Fruit fly (Drosophila melanogaster) S2 (cell line): ENCODE data around the gene CG31809.
A peak's percentile ranks its signal among the peaks of the same experiment; 100 is the strongest.

ENCODE experiments used
- CG8478 ChIP-seq: fragments of >200 bp; optimal IDR thresholded peaks from 2 replicates; lab custom pipeline; 2018
- CTCF ChIP-seq, 2 experiments: fragments of >200 bp; optimal IDR thresholded peaks; 2 replicates each; lab custom pipeline; 2018

Gene CG31809

DNA sequence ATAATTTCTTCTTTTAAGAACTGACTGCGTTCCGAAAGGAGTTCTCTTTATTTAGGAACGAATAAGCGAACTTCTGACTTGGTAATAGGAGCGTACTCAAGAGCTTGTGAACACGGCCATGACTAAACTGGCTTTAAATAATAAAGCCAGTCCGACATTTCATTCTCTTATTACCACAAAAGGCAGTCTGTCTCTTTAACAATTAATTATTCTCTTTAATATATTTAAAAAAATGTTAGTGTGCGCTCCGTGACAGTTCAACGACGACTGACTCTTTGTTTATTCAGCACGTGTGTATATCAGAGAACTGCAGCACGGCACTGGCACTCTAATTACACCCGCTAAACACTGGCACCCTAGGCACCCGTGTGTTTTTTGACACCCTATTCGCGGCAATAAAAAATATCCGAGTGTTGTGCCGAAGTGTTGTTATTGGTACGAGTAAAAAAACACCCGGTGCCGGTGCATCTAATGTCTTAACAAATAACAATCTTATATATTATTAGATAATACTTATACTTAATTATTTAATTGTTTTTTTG, at the start of gene CG31809:
CG31809 (minus strand) TSS at position 249 of the 542 bp plus-strand sequence.
- TF ChIP-seq CTCF (optimal IDR thresholded peaks at IDR 0.05; lab: Kevin White, UChicago), result no peak
- TF ChIP-seq CG8478 (lab: Kevin White, UChicago), result no peak

DNA sequence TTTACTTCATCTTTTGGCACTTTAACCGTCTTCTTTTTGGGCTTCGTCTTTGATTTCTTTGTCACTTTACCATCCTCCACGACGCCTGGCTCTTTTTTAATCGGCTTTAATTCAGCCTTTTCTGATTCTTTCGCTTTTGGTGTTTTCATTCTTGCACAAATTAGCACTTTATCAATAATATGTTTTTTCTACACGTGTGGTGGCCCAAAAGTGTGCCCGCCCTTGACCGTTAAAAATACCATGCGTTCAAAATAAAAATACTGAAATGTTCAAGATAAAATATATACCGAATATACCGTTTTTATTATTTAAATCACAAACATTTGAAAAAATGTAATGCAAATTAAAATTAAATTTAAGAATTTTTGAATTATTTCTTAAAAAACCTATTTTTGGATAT, 43.5 kb upstream of the CG31809 start, which contains the start of gene CG12288:
CG12288 (minus strand) TSS at position 216 of the 400 bp plus-strand sequence.
- TF ChIP-seq CG8478 (lab: Kevin White, UChicago), result no peak
- TF ChIP-seq CTCF (optimal IDR thresholded peaks at IDR 0.05; lab: Kevin White, UChicago), result no peak

DNA sequence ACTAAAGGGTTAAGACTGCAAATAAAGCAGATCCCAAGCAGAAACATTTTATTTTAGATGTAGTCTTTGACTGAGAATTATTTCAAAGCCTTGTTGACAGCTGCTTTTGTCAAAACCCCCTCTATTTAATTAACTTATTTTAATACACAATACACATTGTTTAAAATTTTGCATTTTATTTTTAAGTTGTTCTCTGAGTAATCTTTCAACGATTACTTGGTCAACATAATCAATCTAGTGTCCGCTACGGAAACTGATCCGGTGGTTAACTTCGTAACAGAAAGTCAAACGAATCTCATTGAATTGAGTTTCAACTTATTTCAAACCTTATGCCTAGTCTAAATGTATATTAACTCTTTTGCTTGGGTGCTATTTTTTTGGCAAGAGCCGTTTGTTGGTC, 41.9 kb upstream of the CG31809 start, which contains the start of gene CG31805:
CG31805 (minus strand) TSS at position 101 of the 400 bp plus-strand sequence.
- no peak for TF ChIP-seq CTCF (optimal IDR thresholded peaks at IDR 0.05; lab: Kevin White, UChicago)
- TF ChIP-seq CG8478 (lab: Kevin White, UChicago), result no peak

DNA sequence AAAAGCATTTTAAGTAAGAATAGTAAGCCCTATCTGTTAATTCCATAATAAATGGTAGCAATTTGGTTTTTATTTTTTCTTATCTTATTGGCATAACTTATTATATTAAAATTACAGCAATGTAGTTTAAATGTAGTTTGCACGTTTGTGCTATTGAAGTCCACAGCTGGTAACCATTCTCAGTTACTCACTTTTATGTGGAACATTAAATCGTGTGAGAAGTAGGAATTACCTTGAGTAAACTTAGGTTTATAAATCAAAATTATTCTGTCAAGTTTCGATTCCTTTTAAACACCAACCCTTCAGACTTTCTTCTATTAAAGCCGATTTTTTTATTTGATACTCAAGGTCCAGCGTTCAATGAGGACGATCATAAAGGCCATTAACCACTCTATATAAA, 31.1 kb upstream of the CG31809 start, which contains the start of gene CG42556:
CG42556 (plus strand) TSS at position 301 of the 400 bp plus-strand sequence.
- TF ChIP-seq CG8478 (lab: Kevin White, UChicago) (no peak), CTCF (optimal IDR thresholded peaks at IDR 0.05; lab: Kevin White, UChicago) (no peak)

DNA sequence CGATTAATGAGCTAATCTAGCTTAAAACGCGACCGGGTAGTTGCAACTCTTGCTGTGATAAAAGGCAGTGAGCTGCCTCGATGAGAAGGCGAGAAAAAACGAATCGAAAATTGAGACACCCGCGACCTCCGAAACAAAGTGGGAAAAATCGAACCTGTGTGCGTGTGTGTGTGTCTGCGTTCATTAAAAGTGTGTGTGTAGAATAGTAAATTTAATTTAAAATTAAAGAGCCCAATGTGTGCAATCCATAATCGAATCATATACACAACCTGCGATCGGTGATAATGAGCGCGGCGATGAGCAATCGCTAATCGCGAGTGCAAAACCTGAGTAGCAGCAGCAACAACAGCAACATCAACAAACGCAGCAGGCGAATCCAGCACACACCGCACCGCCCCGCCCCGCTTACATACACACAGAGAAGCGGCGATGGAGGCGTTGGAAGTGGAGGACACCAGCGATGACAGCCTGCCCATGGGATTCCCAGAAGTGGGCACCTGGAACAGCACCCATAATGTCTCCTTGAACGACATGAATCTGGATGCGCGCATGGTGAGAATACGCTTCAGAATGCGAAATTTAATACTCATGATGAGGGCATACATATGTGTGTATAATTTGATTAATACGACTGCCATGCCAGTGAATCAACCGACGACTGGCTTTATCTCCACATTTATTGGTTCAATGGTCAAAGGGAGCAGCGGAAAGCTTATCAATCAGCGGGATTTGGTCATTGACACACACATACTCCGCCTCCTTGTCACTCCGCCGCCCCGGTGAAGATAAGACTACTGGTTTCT, 30.3 kb upstream of the CG31809 start:
- no peak for TF ChIP-seq CG8478 (lab: Kevin White, UChicago)
- TF ChIP-seq CTCF (optimal IDR thresholded peaks at IDR 0.05; lab: Kevin White, UChicago), result no peak

DNA sequence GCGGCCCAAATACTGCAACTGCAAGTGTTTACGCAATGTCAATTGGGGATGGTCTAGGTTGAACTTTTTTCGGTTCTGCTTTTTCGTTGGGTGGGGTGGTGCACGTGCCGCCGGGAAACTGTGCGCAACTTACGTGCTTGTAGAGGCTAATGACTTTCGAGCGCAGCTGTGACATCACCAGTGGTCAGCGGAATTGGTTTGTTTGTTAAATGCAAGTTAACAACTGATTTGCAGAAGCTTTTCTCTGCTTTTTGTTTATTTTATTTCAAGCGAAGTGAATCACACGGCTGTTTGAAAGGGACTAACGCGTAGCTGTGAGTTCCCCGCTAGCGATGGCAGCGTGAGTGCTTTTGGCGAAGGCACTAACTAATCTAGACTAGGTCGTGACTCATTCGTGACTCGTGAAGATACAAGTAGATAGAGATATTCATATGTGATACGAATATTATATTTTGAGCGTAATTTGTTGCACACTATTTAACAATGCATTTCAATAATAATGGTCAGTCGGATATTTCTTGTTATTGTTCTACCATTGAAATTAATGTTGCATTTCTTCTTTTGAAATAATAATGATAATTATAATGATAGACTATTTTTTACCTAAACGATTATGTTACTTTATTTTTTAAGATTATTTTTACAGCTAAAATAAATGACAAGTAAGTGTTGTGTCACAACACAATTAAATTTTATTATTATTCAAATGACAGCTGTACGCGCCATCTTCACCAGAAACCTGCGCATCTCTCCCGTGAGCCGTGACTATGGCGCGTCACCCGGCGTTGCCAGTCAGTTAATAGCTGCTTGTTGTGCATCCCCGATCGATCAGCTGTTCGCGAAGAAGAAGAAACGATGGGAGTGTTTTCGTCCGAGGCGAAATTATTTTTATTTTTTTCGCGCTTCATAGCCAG, 29.4 kb upstream of the CG31809 start, which contains the start of the genes osi and tweek:
osi (minus strand) TSS at position 307 of the 914 bp plus-strand sequence.
tweek (plus strand) TSS at position 831 of the 914 bp plus-strand sequence.
- no peak for TF ChIP-seq CG8478 (lab: Kevin White, UChicago)
- peak in 1 of 2 experiments; percentile 1 for TF ChIP-seq CTCF (optimal IDR thresholded peaks at IDR 0.05; lab: Kevin White, UChicago)

DNA sequence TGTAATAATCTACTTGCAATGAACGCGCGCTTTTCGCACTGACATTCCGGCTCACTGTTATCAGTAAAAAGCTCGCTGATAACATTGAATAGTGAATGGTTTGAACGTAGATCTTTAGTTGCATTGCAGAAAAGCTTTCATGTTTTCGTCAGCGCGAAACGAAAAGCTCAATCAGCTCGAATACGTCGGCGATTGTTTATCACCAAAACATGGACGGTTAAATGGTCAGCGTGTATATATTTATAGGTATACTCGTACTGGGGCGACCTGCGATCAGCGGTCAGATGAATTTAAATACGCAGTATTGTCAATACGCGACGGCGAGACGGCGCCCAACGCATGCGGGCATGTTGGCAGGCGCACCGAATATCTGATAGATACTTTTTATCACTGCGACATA, 27.9 kb upstream of the CG31809 start:
- no peak for TF ChIP-seq CG8478 (lab: Kevin White, UChicago)
- TF ChIP-seq CTCF (optimal IDR thresholded peaks at IDR 0.05; lab: Kevin White, UChicago), result no peak

DNA sequence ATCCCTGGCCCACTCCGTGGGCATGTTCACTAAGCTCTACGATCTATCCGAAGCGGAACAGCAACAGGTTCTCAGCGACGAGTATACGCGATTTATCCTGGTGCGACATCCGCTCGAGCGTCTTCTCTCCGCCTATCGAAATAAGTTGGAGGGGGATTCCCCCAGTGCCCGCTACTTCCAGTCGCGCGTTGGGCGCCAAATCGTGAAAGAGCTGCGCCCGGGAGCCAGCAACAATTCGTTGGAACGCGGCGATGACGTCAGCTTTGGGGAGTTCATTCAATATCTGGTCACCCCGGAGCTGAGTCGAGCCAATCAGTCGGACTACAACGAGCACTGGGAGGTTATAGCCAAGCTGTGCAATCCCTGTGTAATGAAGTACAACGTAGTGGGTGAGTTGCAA, 26.8 kb upstream of the CG31809 start:
- TF ChIP-seq CTCF (optimal IDR thresholded peaks at IDR 0.05; lab: Kevin White, UChicago) (no peak), CG8478 (lab: Kevin White, UChicago) (no peak)

DNA sequence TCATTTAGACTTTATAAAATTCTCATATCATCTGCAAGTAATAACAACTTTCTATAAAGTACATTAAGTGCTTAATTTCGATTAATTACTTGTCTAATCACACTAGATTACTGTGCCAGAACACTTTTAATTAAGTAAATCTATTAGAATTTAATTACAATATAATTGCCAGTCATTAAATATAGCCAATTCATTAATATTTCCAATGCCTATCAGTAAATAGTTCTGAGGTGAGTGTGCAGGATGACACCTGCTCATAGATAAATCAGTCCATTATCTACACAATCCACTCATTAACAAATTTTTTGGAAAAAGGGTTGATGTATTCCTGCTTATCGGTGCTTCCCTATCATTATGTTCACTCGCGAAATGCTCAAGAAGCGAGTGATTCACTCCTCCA, 26.2 kb upstream of the CG31809 start:
- TF ChIP-seq CTCF (optimal IDR thresholded peaks at IDR 0.05; lab: Kevin White, UChicago) (no peak), CG8478 (lab: Kevin White, UChicago) (no peak)

DNA sequence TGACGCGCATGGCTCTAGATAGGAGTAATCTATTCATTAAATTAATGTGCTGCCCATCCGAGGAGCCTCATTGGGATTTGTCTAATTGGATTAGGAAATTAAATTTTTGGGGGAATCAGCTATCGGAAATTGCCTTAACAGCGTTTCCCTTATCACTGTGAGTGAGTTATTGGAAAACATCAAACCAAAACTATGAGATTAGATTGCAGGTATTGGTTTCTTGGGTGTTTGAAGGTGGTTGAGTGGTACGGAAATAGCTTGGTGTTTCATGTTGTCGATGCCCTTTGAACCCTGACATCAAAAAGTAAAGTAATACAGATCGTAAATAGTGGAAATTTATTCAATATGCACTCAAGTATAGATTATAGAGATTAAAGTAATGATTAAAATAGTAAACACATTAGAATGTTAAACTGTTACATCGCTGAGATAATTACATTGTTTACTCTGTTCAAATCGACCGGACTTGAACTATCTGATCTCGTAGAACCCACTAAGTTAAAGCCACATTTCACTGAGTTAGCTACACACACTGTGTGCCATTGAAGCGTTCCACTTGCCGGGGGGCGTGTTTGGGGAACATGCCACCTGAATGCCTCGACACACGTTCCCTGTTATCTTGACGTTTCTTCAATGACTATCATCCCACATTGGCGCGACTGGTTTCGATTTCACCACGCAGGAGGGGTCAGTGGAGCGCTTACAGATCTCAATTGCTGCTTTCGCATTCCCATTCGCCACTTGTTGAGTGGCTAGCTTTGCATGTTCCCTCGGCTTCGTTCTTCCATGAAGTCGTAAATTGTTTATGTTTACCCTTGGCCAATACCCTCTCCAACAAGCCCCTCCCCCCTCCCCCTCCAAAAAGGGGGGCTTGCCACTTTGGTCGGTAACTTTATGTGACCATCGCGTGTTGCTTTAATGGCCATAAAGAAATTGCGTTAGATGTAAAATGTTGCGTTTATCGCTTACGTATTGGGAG, 24.6 kb upstream of the CG31809 start:
- TF ChIP-seq CG8478 (lab: Kevin White, UChicago) (no peak), CTCF (optimal IDR thresholded peaks at IDR 0.05; lab: Kevin White, UChicago) (no peak)

DNA sequence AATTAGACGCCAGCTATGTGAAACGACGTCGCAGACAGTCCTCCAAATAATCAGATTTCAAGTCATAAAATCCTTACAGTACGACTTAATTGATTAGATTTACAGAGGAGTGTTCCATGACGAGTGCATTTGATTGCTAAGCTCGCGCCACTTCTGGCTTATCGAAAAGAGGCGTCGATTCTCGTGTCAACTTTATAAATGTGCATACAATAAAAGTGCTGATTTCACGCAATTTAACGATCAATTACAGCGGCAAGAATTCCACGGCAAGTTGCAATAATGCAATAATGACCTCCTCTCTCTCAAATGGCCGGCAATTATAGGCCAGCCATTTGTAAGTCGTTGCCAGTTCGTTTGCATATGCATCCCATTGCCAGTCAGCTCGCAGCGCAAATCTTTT, 23.9 kb upstream of the CG31809 start:
- no peak for TF ChIP-seq CG8478 (lab: Kevin White, UChicago)
- no peak for TF ChIP-seq CTCF (optimal IDR thresholded peaks at IDR 0.05; lab: Kevin White, UChicago)

DNA sequence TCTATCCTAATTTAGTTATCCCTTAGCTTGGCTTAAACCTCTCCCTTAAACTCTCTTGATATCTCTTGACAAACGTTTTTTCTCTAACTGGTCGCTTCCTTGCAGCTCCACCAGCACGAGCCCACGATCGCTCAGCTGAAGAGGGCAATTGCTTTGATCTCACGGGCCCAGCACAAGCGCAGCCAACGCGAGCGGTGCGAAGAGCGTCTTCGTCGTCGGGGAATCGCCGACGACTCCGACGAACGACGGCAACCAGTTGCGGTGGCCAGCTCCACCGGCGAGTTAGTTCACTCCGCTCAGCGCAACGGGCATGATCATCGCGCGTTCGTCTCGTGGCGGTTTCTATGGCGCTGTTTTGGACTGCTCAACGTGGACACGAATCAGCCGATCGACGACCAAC, 22.4 kb upstream of the CG31809 start:
- TF ChIP-seq CG8478 (lab: Kevin White, UChicago) (no peak), CTCF (optimal IDR thresholded peaks at IDR 0.05; lab: Kevin White, UChicago) (no peak)

DNA sequence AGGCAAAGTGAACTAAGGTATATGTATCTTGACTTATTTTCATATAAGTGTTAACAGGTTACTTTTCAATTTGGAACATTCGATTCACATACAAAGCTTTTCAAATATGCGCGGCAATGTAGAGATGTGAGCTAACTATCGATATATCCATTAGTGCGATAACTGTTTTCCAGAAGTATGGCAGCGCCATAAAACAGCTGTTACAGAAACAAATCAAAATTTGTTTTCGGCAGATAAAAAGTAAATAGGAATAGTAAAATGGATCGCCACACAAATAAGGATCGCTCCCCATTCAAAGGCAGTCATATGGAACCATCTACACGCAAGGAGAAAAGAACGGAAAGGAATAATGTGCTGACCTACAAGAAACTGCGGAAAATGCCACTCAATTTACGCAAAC, 20.8 kb upstream of the CG31809 start, which contains the start of the genes CG32832, CG31743 and CG34313:
CG32832 (minus strand) TSS at position 3 of the 400 bp plus-strand sequence.
CG31743 (plus strand) TSS at position 230 of the 400 bp plus-strand sequence.
CG34313 (plus strand) TSS at position 230 of the 400 bp plus-strand sequence.
- TF ChIP-seq CTCF (optimal IDR thresholded peaks at IDR 0.05; lab: Kevin White, UChicago) (no peak), CG8478 (lab: Kevin White, UChicago) (no peak)
